Worm (Caenorhabditis elegans) whole organism, mixed stage, embryonic: ENCODE measurements around the gene fbxc-54.

Experiments used
- M03D4.4 ChIP-seq: sonication (generic microtip); optimal IDR thresholded peaks from 2 replicates; lab custom pipeline; 2017; ENCODE audit warnings: mild to moderate bottlenecking, missing genetic modification characterization, missing compliant biosample characterization
- bed-3 ChIP-seq: fragments of 200-800 bp; sonication (Bioruptor generic); optimal IDR thresholded peaks from 3 replicates; lab custom pipeline; 2018; ENCODE audit warnings: mild to moderate bottlenecking, missing genetic modification characterization, moderate library complexity, missing compliant biosample characterization
- blmp-1 ChIP-seq: fragments of 150-350 bp; optimal IDR thresholded peaks from 2 replicates; lab custom pipeline; 2014; ENCODE audit warnings: missing biosample characterization, missing genetic modification characterization
- ceh-39 ChIP-seq: fragments of 150-350 bp; optimal IDR thresholded peaks from 2 replicates; lab custom pipeline; 2014; ENCODE audit warnings: missing biosample characterization, missing genetic modification characterization
- ces-1 ChIP-seq: fragments of 150-350 bp; optimal IDR thresholded peaks from 2 replicates; lab custom pipeline; 2014; ENCODE audit warnings: missing biosample characterization, missing genetic modification reagents, missing genetic modification characterization
- cnd-1 ChIP-seq: fragments of 200-800 bp; sonication (Bioruptor generic); optimal IDR thresholded peaks from 2 replicates; lab custom pipeline; 2018; ENCODE audit warnings: mild to moderate bottlenecking, missing genetic modification characterization, missing compliant biosample characterization
- drap-1 ChIP-seq: fragments of 200-800 bp; sonication (Bioruptor generic); optimal IDR thresholded peaks from 3 replicates; lab custom pipeline; 2018; ENCODE audit warnings: mild to moderate bottlenecking, missing genetic modification characterization, missing compliant biosample characterization
- elt-1 ChIP-seq: sonication (generic microtip); optimal IDR thresholded peaks from 2 replicates; lab custom pipeline; 2017; ENCODE audit warnings: missing genetic modification characterization, mild to moderate bottlenecking, missing compliant biosample characterization, antibody characterized with exemption, moderate library complexity, borderline replicate concordance; ENCODE audit not compliant: insufficient read depth
- elt-3 ChIP-seq: fragments of 150-350 bp; optimal IDR thresholded peaks from 2 replicates; lab custom pipeline; 2014; ENCODE audit warnings: missing biosample characterization, missing genetic modification characterization
- flh-1 ChIP-seq: fragments of 200-800 bp; sonication (Bioruptor generic); optimal IDR thresholded peaks from 2 replicates; lab custom pipeline; 2018; ENCODE audit warnings: mild to moderate bottlenecking, missing genetic modification characterization, moderate library complexity, missing compliant biosample characterization
- hlh-1 ChIP-seq: fragments of 150-350 bp; optimal IDR thresholded peaks from 2 replicates; lab custom pipeline; 2014; ENCODE audit warnings: missing biosample characterization, missing genetic modification reagents, missing genetic modification characterization
- lin-32 ChIP-seq: fragments of 200-800 bp; sonication (Bioruptor generic); optimal IDR thresholded peaks from 2 replicates; lab custom pipeline; 2018; ENCODE audit warnings: mild to moderate bottlenecking, missing genetic modification characterization, missing compliant biosample characterization
- lsy-2 ChIP-seq: fragments of 150-350 bp; optimal IDR thresholded peaks from 2 replicates; lab custom pipeline; 2014; ENCODE audit warnings: missing biosample characterization, missing genetic modification characterization
- mls-2 ChIP-seq: sonication (generic microtip); optimal IDR thresholded peaks from 2 replicates; lab custom pipeline; 2016; ENCODE audit warnings: mild to moderate bottlenecking, missing genetic modification characterization, moderate library complexity, missing compliant biosample characterization
- nhr-12 ChIP-seq: fragments of 150-350 bp; optimal IDR thresholded peaks from 2 replicates; lab custom pipeline; 2014; ENCODE audit warnings: missing biosample characterization, missing genetic modification characterization
- nhr-2 ChIP-seq: fragments of 150-350 bp; optimal IDR thresholded peaks from 2 replicates; lab custom pipeline; 2014; ENCODE audit warnings: missing biosample characterization, missing genetic modification characterization
- nhr-237 ChIP-seq: fragments of 150-350 bp; optimal IDR thresholded peaks from 2 replicates; lab custom pipeline; 2014; ENCODE audit warnings: missing biosample characterization, missing genetic modification characterization
- nhr-76 ChIP-seq: sonication (generic microtip); optimal IDR thresholded peaks from 2 replicates; lab custom pipeline; 2017; ENCODE audit warnings: missing biosample characterization, missing genetic modification characterization
- pha-4 ChIP-seq: fragments of 150-350 bp; optimal IDR thresholded peaks from 2 replicates; lab custom pipeline; 2018; ENCODE audit warnings: missing biosample characterization, missing genetic modification reagents, missing genetic modification characterization
- sem-2 ChIP-seq: fragments of 200-800 bp; sonication (Bioruptor generic); optimal IDR thresholded peaks from 2 replicates; lab custom pipeline; 2018; ENCODE audit warnings: mild to moderate bottlenecking, missing genetic modification characterization, missing compliant biosample characterization
- snpc-4 ChIP-seq: fragments of 150-350 bp; optimal IDR thresholded peaks from 2 replicates; lab custom pipeline; 2014; ENCODE audit warnings: missing biosample characterization, missing genetic modification characterization
- sptf-1 ChIP-seq: sonication (generic microtip); optimal IDR thresholded peaks from 2 replicates; lab custom pipeline; 2017; ENCODE audit warnings: mild to moderate bottlenecking, missing genetic modification characterization, moderate library complexity, missing compliant biosample characterization
- tbx-8 ChIP-seq: fragments of 200-800 bp; sonication (Bioruptor generic); optimal IDR thresholded peaks from 2 replicates; lab custom pipeline; 2018; ENCODE audit warnings: mild to moderate bottlenecking, missing genetic modification characterization, moderate library complexity, missing compliant biosample characterization
- unc-120 ChIP-seq: sonication (generic microtip); optimal IDR thresholded peaks from 2 replicates; lab custom pipeline; 2017; ENCODE audit warnings: missing genetic modification characterization, missing compliant biosample characterization; ENCODE audit not compliant: poor library complexity, severe bottlenecking
- unc-39 ChIP-seq: fragments of 150-350 bp; optimal IDR thresholded peaks from 2 replicates; lab custom pipeline; 2014; ENCODE audit warnings: missing biosample characterization, missing genetic modification characterization
- unc-62 ChIP-seq: fragments of 150-350 bp; optimal IDR thresholded peaks from 2 replicates; lab custom pipeline; 2014; ENCODE audit warnings: missing biosample characterization, missing genetic modification reagents, missing genetic modification characterization
- zip-8 ChIP-seq: fragments of 150-350 bp; optimal IDR thresholded peaks from 2 replicates; lab custom pipeline; 2014; ENCODE audit warnings: missing biosample characterization, missing genetic modification characterization
- ztf-11 ChIP-seq: fragments of 150-350 bp; optimal IDR thresholded peaks from 2 replicates; lab custom pipeline; 2014; ENCODE audit warnings: missing biosample characterization, missing genetic modification characterization

Gene fbxc-54

DNA sequence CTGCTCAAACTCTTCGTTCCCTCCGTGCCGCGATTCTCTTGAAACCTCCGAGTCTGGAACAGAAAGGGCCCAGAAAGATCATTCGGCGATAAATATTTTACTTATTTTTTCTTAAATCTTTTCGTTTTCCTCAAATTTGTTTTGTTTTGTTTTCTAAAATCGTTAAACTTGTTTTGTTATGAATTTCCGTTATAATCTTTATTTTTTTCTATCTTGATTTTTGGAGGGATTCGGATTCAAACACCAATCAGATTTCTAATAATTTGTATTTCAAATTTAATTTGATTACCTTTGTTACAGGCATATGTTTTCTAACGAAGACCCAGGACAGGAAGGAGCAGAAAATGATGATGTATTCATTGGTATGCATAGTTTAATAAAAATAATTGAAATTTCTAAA is 15.8 kb downstream of the fbxc-54 start, which contains the start of gene C23H3.5:
TSS of gene C23H3.5 (plus strand) at position 301 of the 400 bp plus-strand sequence.
- TF ChIP-seq ces-1 (GFP tag; lab: Kevin White, UChicago), result no peak
- no peak for TF ChIP-seq sem-2 (GFP tag; lab: Kevin White, UChicago)
- no peak for TF ChIP-seq hlh-1 (tag; lab: Kevin White, UChicago)
- no peak for TF ChIP-seq ceh-39 (tag; lab: Kevin White, UChicago)
- no peak for TF ChIP-seq lin-32 (GFP tag; lab: Kevin White, UChicago)
- TF ChIP-seq blmp-1 (tag; lab: Kevin White, UChicago), result no peak
- no peak for TF ChIP-seq M03D4.4
- TF ChIP-seq sptf-1 (tag; lab: Kevin White, UChicago), result no peak
- no peak for TF ChIP-seq flh-1 (GFP tag; lab: Kevin White, UChicago)
- TF ChIP-seq elt-3, result no peak

DNA sequence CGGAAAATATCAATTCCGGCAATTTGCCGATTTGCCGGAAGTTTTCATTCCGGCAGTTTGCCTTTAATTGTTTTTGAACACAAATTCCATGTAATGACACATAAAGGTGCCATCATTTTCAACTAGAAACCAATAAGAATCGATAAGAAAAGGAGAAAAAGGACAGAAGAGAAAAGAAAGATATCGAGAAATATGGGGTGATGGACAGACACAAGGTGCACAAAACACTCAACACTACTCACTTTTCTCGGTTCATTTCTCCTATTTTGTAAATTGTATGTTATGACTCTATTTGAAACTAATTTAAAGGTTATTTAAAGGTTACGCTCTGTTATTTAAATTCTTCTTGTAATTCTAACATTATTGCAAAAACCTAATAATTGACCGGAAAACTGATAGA is 19.3 kb downstream of the fbxc-54 start:
- no peak for TF ChIP-seq nhr-76 (tag; lab: Kevin White, UChicago)
- no peak for TF ChIP-seq pha-4 (tag; lab: Kevin White, UChicago)
- TF ChIP-seq unc-62, result no peak
- TF ChIP-seq unc-39 (tag; lab: Kevin White, UChicago), result no peak
- TF ChIP-seq blmp-1 (tag; lab: Kevin White, UChicago), result no peak
- no peak for TF ChIP-seq zip-8 (tag; lab: Kevin White, UChicago)
- no peak for TF ChIP-seq lin-32 (GFP tag; lab: Kevin White, UChicago)
- no peak for TF ChIP-seq ces-1 (GFP tag; lab: Kevin White, UChicago)
- TF ChIP-seq elt-3, result no peak
- no peak for TF ChIP-seq sem-2 (GFP tag; lab: Kevin White, UChicago)
- TF ChIP-seq tbx-8 (GFP tag; lab: Kevin White, UChicago), result no peak

DNA sequence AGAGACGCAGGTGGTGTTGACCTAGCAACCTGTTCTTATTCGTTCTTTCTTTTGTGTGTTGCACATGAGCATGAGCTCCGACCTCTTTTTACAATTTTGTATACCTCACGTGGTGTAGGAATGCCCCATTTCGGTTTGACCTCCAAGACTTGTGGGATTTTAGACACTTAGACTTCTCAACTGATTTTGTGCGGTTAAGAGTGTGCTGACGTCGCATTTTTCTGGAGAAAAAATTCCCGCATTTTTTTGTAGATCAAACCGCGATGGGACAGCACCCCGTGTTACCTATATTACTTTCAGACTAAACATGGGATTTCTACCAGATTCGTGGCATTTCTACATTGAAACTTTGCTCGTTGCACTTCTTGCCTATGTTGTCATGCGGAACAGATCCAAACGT is 19.8 kb downstream of the fbxc-54 start, which contains the start of gene sptl-1:
TSS of gene sptl-1 (plus strand) at position 301 of the 400 bp plus-strand sequence.
- TF ChIP-seq pha-4 (tag; lab: Kevin White, UChicago) (peak; percentile 23), drap-1 (no peak)
- TF ChIP-seq, all 35 proteins: peak for 1

DNA sequence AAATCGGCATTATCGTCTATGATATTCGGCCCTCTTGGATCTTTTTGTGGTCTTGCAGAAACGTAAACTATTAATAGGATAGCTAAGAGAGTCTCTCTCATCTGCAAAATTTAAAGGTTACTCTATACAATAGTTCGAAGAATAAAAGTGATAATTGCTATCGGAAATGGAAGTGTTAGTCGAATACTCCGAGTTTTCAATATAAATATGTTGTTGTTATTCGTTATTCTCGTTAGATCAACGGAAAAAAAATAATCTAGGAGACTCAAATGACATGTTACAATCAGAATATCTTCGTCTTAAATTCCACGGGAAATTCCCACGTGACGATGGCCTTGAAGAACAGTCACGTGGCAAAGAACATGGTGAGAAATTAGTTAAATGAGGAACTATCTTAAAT is 23.7 kb downstream of the fbxc-54 start, which contains the start of gene tre-5:
TSS of gene tre-5 (minus strand) at position 101 of the 400 bp plus-strand sequence.
- TF ChIP-seq elt-1 (tag; lab: Kevin White, UChicago) (no peak), nhr-2 (tag; lab: Kevin White, UChicago) (no peak), M03D4.4 (no peak), elt-3 (no peak), nhr-237 (tag; lab: Kevin White, UChicago) (no peak)

DNA sequence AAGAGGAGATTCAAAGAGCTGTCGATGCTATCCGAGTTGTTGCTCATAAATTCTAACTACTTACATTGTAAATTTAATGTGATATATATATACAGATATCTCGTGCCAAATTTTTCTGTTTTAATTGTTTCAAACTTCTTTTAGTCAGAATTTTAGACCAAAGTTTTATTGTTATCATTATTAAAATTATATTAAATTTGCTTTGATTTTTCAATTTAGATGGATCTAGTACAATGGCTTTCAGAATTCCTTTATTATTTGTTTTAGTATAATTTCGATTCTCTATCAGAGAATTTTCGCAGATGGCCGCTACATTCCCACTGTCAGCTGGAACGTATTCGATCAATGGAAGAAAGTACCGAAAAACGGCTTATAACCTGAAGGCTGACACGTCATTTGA is 25.9 kb downstream of the fbxc-54 start, which contains the start of gene ascc-1:
TSS of gene ascc-1 (plus strand) at position 301 of the 400 bp plus-strand sequence.
- no peak for TF ChIP-seq flh-1 (GFP tag; lab: Kevin White, UChicago)
- TF ChIP-seq nhr-76 (tag; lab: Kevin White, UChicago), result no peak
- no peak for TF ChIP-seq cnd-1 (tag; lab: Kevin White, UChicago)
- TF ChIP-seq blmp-1 (tag; lab: Kevin White, UChicago), result no peak
- no peak for TF ChIP-seq ztf-11 (tag; lab: Kevin White, UChicago)
- TF ChIP-seq bed-3, result no peak
- TF ChIP-seq nhr-12, result no peak
- TF ChIP-seq hlh-1 (tag; lab: Kevin White, UChicago), result no peak
- no peak for TF ChIP-seq elt-1 (tag; lab: Kevin White, UChicago)
- TF ChIP-seq unc-39 (tag; lab: Kevin White, UChicago), result no peak
- no peak for TF ChIP-seq drap-1
- TF ChIP-seq lsy-2, result no peak
- TF ChIP-seq unc-120 (tag; lab: Kevin White, UChicago), result no peak
- TF ChIP-seq mls-2 (tag; lab: Kevin White, UChicago), result no peak
- no peak for TF ChIP-seq elt-3

DNA sequence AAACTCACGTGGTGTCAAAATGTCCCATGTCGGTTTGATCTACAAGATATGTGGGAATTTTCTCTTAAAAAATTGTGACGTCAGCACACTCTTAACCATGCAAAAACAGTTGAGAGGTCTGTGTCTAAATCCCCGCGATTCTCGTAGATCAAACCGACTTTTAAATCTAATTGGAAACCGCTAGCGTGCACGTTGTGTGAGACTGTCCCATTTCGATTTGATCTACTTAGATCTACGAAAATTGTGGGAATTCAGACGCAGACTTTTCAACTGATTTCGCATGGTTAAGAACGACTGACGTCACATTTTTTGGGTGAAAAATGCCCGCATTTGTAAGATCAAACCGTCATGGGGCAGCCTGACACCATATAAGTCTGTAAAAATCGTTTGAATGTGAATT is 26.4 kb downstream of the fbxc-54 start:
- TF ChIP-seq tbx-8 (GFP tag; lab: Kevin White, UChicago) (no peak), pha-4 (tag; lab: Kevin White, UChicago) (no peak), ztf-11 (tag; lab: Kevin White, UChicago) (no peak), hlh-1 (tag; lab: Kevin White, UChicago) (no peak), snpc-4 (tag; lab: Kevin White, UChicago) (no peak), blmp-1 (tag; lab: Kevin White, UChicago) (no peak), zip-8 (tag; lab: Kevin White, UChicago) (no peak), nhr-237 (tag; lab: Kevin White, UChicago) (no peak), elt-1 (tag; lab: Kevin White, UChicago) (no peak), sptf-1 (tag; lab: Kevin White, UChicago) (no peak), ces-1 (GFP tag; lab: Kevin White, UChicago) (no peak), elt-3 (no peak)
